Worm (Caenorhabditis elegans): ENCODE measurements around the gene tag-314.

DNA sequence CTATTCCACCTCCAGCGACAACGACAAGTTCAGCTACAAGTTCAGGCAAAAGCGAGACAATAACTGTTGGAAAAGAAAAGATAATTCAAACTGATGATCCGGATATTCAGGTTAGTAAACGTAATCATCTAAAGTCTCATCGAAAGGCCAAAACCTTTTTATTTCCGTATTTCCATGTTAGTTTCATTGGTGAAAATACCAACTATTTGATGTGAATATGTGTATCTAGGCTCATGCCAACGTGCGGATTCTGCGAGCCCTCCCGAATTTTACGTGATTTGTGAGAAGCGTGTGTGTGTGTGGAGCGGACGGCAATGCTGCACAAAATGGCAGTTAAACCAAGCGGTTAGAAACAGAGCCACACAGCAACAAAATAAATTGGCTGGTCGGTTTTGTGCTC, 42.5 kb upstream of the tag-314 start:
- TF ChIP-seq nhr-237 (tag; optimal IDR thresholded peaks at IDR 0.05) (no peak), unc-62 (GFP tag; optimal IDR thresholded peaks at IDR 0.05) (no peak), unc-39 (tag; optimal IDR thresholded peaks at IDR 0.05) (no peak), tbx-8 (GFP tag; optimal IDR thresholded peaks at IDR 0.05) (no peak), pha-4 (tag; optimal IDR thresholded peaks at IDR 0.05) (no peak), nhr-76 (tag; optimal IDR thresholded peaks at IDR 0.05) (no peak), nhr-12 (tag; optimal IDR thresholded peaks at IDR 0.05) (no peak), elt-1 (tag; optimal IDR thresholded peaks at IDR 0.05; ENCODE audit: borderline replicate concordance, insufficient read depth) (no peak), nhr-28 (tag; optimal IDR thresholded peaks at IDR 0.05) (no peak), elt-3 (tag; optimal IDR thresholded peaks at IDR 0.05) (no peak), bed-3 (GFP tag; optimal IDR thresholded peaks at IDR 0.05) (no peak), blmp-1 (tag; optimal IDR thresholded peaks at IDR 0.05) (no peak)

All from whole organism, mixed stage, embryonic.